Fruit fly (Drosophila melanogaster) whole organism, embryonic: ENCODE data around the gene CG14120.

Experiments
- CG10321 ChIP-seq: fragments of 200-800 bp; sonication (Bioruptor generic); IDR thresholded peaks from 2 replicates; pipeline ENCODE4 v1.3.6; 2022; ENCODE audit warnings: missing biosample characterization, missing genetic modification characterization
- CG10462 ChIP-seq: fragments of 200-800 bp; sonication (Bioruptor generic); optimal IDR thresholded peaks from 2 replicates; lab custom pipeline; 2016; ENCODE audit warnings: missing biosample characterization, missing genetic modification characterization
- CG11695 ChIP-seq: fragments of 200-800 bp; sonication (Bioruptor generic); IDR thresholded peaks from 3 replicates; pipeline ENCODE4 v1.3.6; 2022; ENCODE audit warnings: missing biosample characterization, missing genetic modification characterization
- CG11696 ChIP-seq: fragments of 200-800 bp; sonication (Bioruptor generic); IDR thresholded peaks from 2 replicates; pipeline ENCODE4 v1.3.6; 2022; ENCODE audit warnings: missing biosample characterization, missing genetic modification characterization
- CG14860 ChIP-seq: fragments of 200-800 bp; sonication (Bioruptor generic); IDR thresholded peaks from 3 replicates; pipeline ENCODE4 v1.3.6; 2022; ENCODE audit warnings: missing biosample characterization, missing genetic modification characterization; ENCODE audit not compliant: partially characterized antibody
- CG15514 ChIP-seq: fragments of 200-800 bp; sonication (Bioruptor generic); optimal IDR thresholded peaks from 3 replicates; lab custom pipeline; 2017; ENCODE audit warnings: missing biosample characterization, missing genetic modification characterization, mild to moderate bottlenecking, moderate library complexity, missing genetic modification reagents
- CG1602 ChIP-seq: fragments of 200-800 bp; sonication (Bioruptor generic); optimal IDR thresholded peaks from 3 replicates; lab custom pipeline; 2016; ENCODE audit warnings: missing biosample characterization, missing genetic modification characterization
- CG1647 ChIP-seq: fragments of 200-800 bp; sonication (Bioruptor generic); optimal IDR thresholded peaks from 3 replicates; lab custom pipeline; 2016; ENCODE audit warnings: missing biosample characterization, missing genetic modification characterization
- CG16815 ChIP-seq: fragments of 200-800 bp; sonication (Bioruptor generic); optimal IDR thresholded peaks from 3 replicates; lab custom pipeline; 2017; ENCODE audit warnings: missing biosample characterization, mild to moderate bottlenecking, missing genetic modification characterization
- CG18764 ChIP-seq: fragments of 200-800 bp; sonication (Bioruptor generic); optimal IDR thresholded peaks from 3 replicates; lab custom pipeline; 2016; ENCODE audit warnings: missing biosample characterization, missing genetic modification characterization
- CG31365 ChIP-seq: fragments of 200-800 bp; sonication (Bioruptor generic); optimal IDR thresholded peaks from 2 replicates; lab custom pipeline; 2018; ENCODE audit warnings: missing biosample characterization, mild to moderate bottlenecking, missing genetic modification characterization
- CG32767 ChIP-seq: fragments of 200-800 bp; sonication (Bioruptor generic); IDR thresholded peaks from 2 replicates; pipeline ENCODE4 v1.3.6; 2022; ENCODE audit warnings: missing biosample characterization, missing genetic modification characterization
- CG3281 ChIP-seq: fragments of 200-800 bp; sonication (Bioruptor generic); optimal IDR thresholded peaks from 3 replicates; lab custom pipeline; 2017; ENCODE audit warnings: missing biosample characterization, mild to moderate bottlenecking, missing genetic modification characterization
- CG3838 ChIP-seq: fragments of 200-800 bp; sonication (Bioruptor generic); optimal IDR thresholded peaks from 3 replicates; lab custom pipeline; 2016; ENCODE audit warnings: missing biosample characterization, missing genetic modification characterization
- CG3995 ChIP-seq: fragments of 200-800 bp; sonication (Bioruptor generic); optimal IDR thresholded peaks from 3 replicates; lab custom pipeline; 2016; ENCODE audit warnings: missing biosample characterization, missing genetic modification characterization
- CG4424 ChIP-seq: fragments of 200-800 bp; sonication (Bioruptor generic); optimal IDR thresholded peaks from 3 replicates; lab custom pipeline; 2016; ENCODE audit warnings: missing biosample characterization, missing genetic modification characterization
- CG4820 ChIP-seq: fragments of 200-800 bp; sonication (Bioruptor generic); optimal IDR thresholded peaks from 3 replicates; lab custom pipeline; 2016; ENCODE audit warnings: missing biosample characterization, missing genetic modification characterization
- CG8944 ChIP-seq: fragments of 200-800 bp; sonication (Bioruptor generic); optimal IDR thresholded peaks from 3 replicates; lab custom pipeline; 2016; ENCODE audit warnings: missing biosample characterization, missing genetic modification characterization
- CG9817 ChIP-seq: fragments of 200-800 bp; sonication (Bioruptor generic); optimal IDR thresholded peaks from 2 replicates; lab custom pipeline; 2018; ENCODE audit warnings: missing biosample characterization, mild to moderate bottlenecking, missing genetic modification characterization, moderate library complexity
- D ChIP-seq, 2 experiments: fragments of 200-800 bp in 1 of 2; fragments of >200 bp in 1 of 2; sonication (Bioruptor generic) in 1 of 2; optimal IDR thresholded peaks; 2 replicates in 1 of 2; 3 replicates in 1 of 2; lab custom pipeline; 2017; ENCODE audit warnings: mild to moderate bottlenecking in 1 of 2, missing biosample characterization in 1 of 2, missing genetic modification characterization in 1 of 2, missing genetic modification reagents in 1 of 2
- Dll ChIP-seq: fragments of 200-800 bp; sonication (Bioruptor generic); IDR thresholded peaks from 4 replicates; pipeline ENCODE4 v1.3.6; 2022; ENCODE audit warnings: missing biosample characterization, missing genetic modification characterization; ENCODE audit not compliant: partially characterized antibody
- Hmx ChIP-seq: fragments of 200-800 bp; sonication (Bioruptor generic); optimal IDR thresholded peaks from 2 replicates; lab custom pipeline; 2016; ENCODE audit warnings: missing biosample characterization, missing genetic modification characterization
- Hr3 ChIP-seq: fragments of 200-800 bp; sonication (Bioruptor generic); optimal IDR thresholded peaks from 3 replicates; lab custom pipeline; 2016; ENCODE audit warnings: missing biosample characterization, missing genetic modification characterization
- Lim3 ChIP-seq: fragments of 200-800 bp; sonication (Bioruptor generic); IDR thresholded peaks from 2 replicates; pipeline ENCODE4 v1.3.6; 2022; ENCODE audit warnings: missing biosample characterization, missing genetic modification characterization
- Mrtf ChIP-seq: fragments of 200-800 bp; sonication (Bioruptor generic); IDR thresholded peaks from 3 replicates; pipeline ENCODE4 v1.3.6; 2022; ENCODE audit warnings: missing biosample characterization, missing genetic modification characterization
- NC2α ChIP-seq: fragments of 200-800 bp; sonication (Bioruptor generic); optimal IDR thresholded peaks from 2 replicates; lab custom pipeline; 2016; ENCODE audit warnings: missing biosample characterization, missing genetic modification characterization
- Ptx1 ChIP-seq: fragments of 200-800 bp; sonication (Bioruptor generic); IDR thresholded peaks from 2 replicates; pipeline ENCODE4 v1.3.6; 2022; ENCODE audit warnings: missing biosample characterization, missing genetic modification characterization
- Trl ChIP-seq, 3 experiments: fragments of >200 bp in 2 of 3; fragments of 200-800 bp in 1 of 3; sonication (Bioruptor generic) in 1 of 3; optimal IDR thresholded peaks; 2 replicates in 1 of 3; 3 replicates in 2 of 3; lab custom pipeline; 2016 to 2017; ENCODE audit warnings: missing biosample characterization in 1 of 3, missing genetic modification characterization in 1 of 3
- Vsx1 ChIP-seq: fragments of 200-800 bp; sonication (Bioruptor generic); optimal IDR thresholded peaks from 2 replicates; lab custom pipeline; 2017; ENCODE audit warnings: missing biosample characterization, mild to moderate bottlenecking, missing genetic modification characterization, missing genetic modification reagents
- Xbp1 ChIP-seq: fragments of 200-800 bp; sonication (Bioruptor generic); optimal IDR thresholded peaks from 3 replicates; lab custom pipeline; 2016; ENCODE audit warnings: missing biosample characterization, mild to moderate bottlenecking, missing genetic modification characterization
- chn ChIP-seq: fragments of 200-800 bp; sonication (Bioruptor generic); optimal IDR thresholded peaks from 2 replicates; lab custom pipeline; 2016; ENCODE audit warnings: missing biosample characterization, missing genetic modification characterization
- en ChIP-seq: fragments of 200-800 bp; sonication (Bioruptor generic); optimal IDR thresholded peaks from 2 replicates; lab custom pipeline; 2016; ENCODE audit warnings: missing biosample characterization, missing genetic modification characterization
- gce ChIP-seq: fragments of 200-800 bp; sonication (Bioruptor generic); IDR thresholded peaks from 3 replicates; pipeline ENCODE4 v1.3.6; 2022; ENCODE audit warnings: missing biosample characterization, missing genetic modification characterization
- kay ChIP-seq: fragments of 200-800 bp; sonication (Bioruptor generic); optimal IDR thresholded peaks from 2 replicates; lab custom pipeline; 2016; ENCODE audit warnings: missing biosample characterization, missing genetic modification characterization
- klu ChIP-seq: fragments of 200-800 bp; sonication (Bioruptor generic); IDR thresholded peaks from 2 replicates; pipeline ENCODE4 v1.3.6; 2022; ENCODE audit warnings: missing biosample characterization, missing genetic modification characterization
- luna ChIP-seq: fragments of 200-800 bp; sonication (Bioruptor generic); optimal IDR thresholded peaks from 2 replicates; lab custom pipeline; 2016; ENCODE audit warnings: missing biosample characterization, missing genetic modification characterization
- mld ChIP-seq: fragments of 200-800 bp; sonication (Bioruptor generic); IDR thresholded peaks from 3 replicates; pipeline ENCODE4 v1.3.6; 2022; ENCODE audit warnings: missing biosample characterization, missing genetic modification characterization; ENCODE audit not compliant: partially characterized antibody
- onecut ChIP-seq: fragments of 200-800 bp; sonication (Bioruptor generic); IDR thresholded peaks from 2 replicates; pipeline ENCODE4 v1.3.6; 2022; ENCODE audit warnings: missing biosample characterization, missing genetic modification characterization
- p53 ChIP-seq: fragments of 200-800 bp; sonication (Bioruptor generic); optimal IDR thresholded peaks from 2 replicates; lab custom pipeline; 2016; ENCODE audit warnings: missing biosample characterization, missing genetic modification characterization
- pb ChIP-seq: fragments of 200-800 bp; sonication (Bioruptor generic); optimal IDR thresholded peaks from 3 replicates; lab custom pipeline; 2016; ENCODE audit warnings: missing biosample characterization, missing genetic modification characterization
- pho ChIP-seq: fragments of 200-800 bp; sonication (Bioruptor generic); optimal IDR thresholded peaks from 2 replicates; lab custom pipeline; 2016; ENCODE audit warnings: missing biosample characterization, missing genetic modification characterization
- pita ChIP-seq: fragments of 200-800 bp; sonication (Bioruptor generic); optimal IDR thresholded peaks from 2 replicates; lab custom pipeline; 2017; ENCODE audit warnings: missing biosample characterization, mild to moderate bottlenecking, missing genetic modification characterization
- pzg ChIP-seq: fragments of 200-800 bp; sonication (Bioruptor generic); optimal IDR thresholded peaks from 3 replicates; lab custom pipeline; 2018; ENCODE audit warnings: missing biosample characterization, mild to moderate bottlenecking, missing genetic modification characterization, moderate library complexity
- row ChIP-seq: fragments of 200-800 bp; sonication (Bioruptor generic); IDR thresholded peaks from 3 replicates; pipeline ENCODE4 v1.3.6; 2022; ENCODE audit warnings: missing biosample characterization, missing genetic modification characterization
- shn ChIP-seq: fragments of 200-800 bp; sonication (Bioruptor generic); optimal IDR thresholded peaks from 3 replicates; lab custom pipeline; 2016; ENCODE audit warnings: missing biosample characterization, missing genetic modification characterization
- sug ChIP-seq: fragments of 200-800 bp; optimal IDR thresholded peaks from 2 replicates; lab custom pipeline; 2019; ENCODE audit warnings: missing biosample characterization, mild to moderate bottlenecking, missing genetic modification characterization, moderate library complexity
- tll ChIP-seq, 2 experiments: fragments of 200-800 bp in 1 of 2; fragments of >200 bp in 1 of 2; sonication (Bioruptor generic) in 1 of 2; optimal IDR thresholded peaks; 2 replicates each; lab custom pipeline; 2017 to 2019; ENCODE audit warnings: missing biosample characterization in 2 of 2, missing genetic modification characterization in 2 of 2, mild to moderate bottlenecking in 1 of 2, moderate library complexity in 1 of 2
- tup ChIP-seq: fragments of 200-800 bp; sonication (Bioruptor generic); optimal IDR thresholded peaks from 2 replicates; lab custom pipeline; 2016; ENCODE audit warnings: missing biosample characterization, mild to moderate bottlenecking, missing genetic modification characterization, moderate library complexity
- vnd ChIP-seq: fragments of 200-800 bp; sonication (Bioruptor generic); IDR thresholded peaks from 3 replicates; pipeline ENCODE4 v1.3.6; 2022; ENCODE audit warnings: missing biosample characterization, missing genetic modification characterization; ENCODE audit not compliant: partially characterized antibody

The CG14120 gene

DNA sequence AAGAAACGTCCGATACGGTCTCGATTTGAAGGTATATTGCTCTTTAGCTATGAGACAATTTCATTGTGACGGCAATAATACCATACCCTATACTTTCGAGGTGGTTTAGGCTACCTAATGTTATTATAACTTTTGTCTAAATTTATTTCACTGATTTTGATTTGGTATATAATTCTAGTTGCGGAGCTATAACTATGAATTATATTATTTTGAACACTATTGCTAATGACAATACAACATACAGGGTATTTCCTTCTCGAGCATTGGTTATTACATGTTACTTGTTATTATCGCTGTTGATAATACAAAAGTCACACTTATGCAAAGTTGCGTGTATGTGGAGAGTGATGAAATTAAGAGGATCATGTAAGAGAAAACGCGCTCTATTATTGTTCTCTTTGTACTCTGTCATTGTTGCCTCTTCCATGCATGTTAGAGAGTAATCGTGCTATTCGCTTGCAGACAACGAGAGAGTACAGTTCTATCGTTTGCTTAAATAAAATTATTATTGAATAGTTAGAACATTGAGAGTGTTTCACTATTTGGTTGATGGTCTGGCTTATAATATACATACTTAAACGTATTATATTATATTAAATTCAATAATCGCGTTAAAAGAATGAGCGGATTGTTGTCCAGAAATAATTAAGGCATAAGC, 28.9 kb downstream of the CG14120 start, which contains the start of gene CG32115 (continued):
- TF ChIP-seq CG3995 (GFP tag; lab: Kevin White, UChicago) (peak; percentile 79), Hr3 (GFP tag; lab: Kevin White, UChicago) (peak; percentile 93), CG8944 (GFP tag; lab: Kevin White, UChicago) (peak; percentile 85), Xbp1 (GFP tag; lab: Kevin White, UChicago) (peak; percentile 95), Ptx1 (GFP tag; lab: Robert Waterston, UW) (peak; percentile 96), sug (tag; lab: Kevin White, UChicago) (peak; percentile 91), CG14860 (no peak; the same call in 2 of the 3 replicates), CG10321 (peak; percentile 70), tll (GFP tag; optimal IDR thresholded peaks at IDR 0.05; lab: Kevin White, UChicago) (no peak), Mrtf (GFP tag; lab: Robert Waterston, UW) (peak; percentile 93), Vsx1 (peak; percentile 60), pb (GFP tag; lab: Kevin White, UChicago) (peak; percentile 76), CG16815 (peak; percentile 83), CG15514 (GFP tag; lab: Kevin White, UChicago) (peak; percentile 81), chn (GFP tag; lab: Kevin White, UChicago) (peak; percentile 84), NC2α (GFP tag; lab: Kevin White, UChicago) (peak; percentile 52), klu (GFP tag; lab: Robert Waterston, UW) (peak; percentile 93), vnd (GFP tag; lab: Robert Waterston, UW) (no peak), CG18764 (peak; percentile 84), CG11695 (GFP tag; lab: Robert Waterston, UW) (peak; percentile 94), CG1647 (GFP tag; lab: Kevin White, UChicago) (peak; percentile 91), CG1602 (GFP tag; lab: Kevin White, UChicago) (peak; percentile 92), p53 (GFP tag; lab: Kevin White, UChicago) (peak; percentile 43), CG4820 (GFP tag; lab: Kevin White, UChicago) (peak; percentile 91), CG10462 (GFP tag; lab: Kevin White, UChicago) (peak; percentile 71), CG31365 (tag; lab: Kevin White, UChicago) (peak; percentile 79), Dll (GFP tag; lab: Robert Waterston, UW) (no peak; the same call in 3 of the 4 replicates), CG4424 (GFP tag; lab: Kevin White, UChicago) (peak; percentile 91), pita (GFP tag; lab: Kevin White, UChicago) (no peak), Trl (optimal IDR thresholded peaks at IDR 0.05; lab: Kevin White, UChicago) (peak; percentile 55 to 82), Trl (GFP tag; optimal IDR thresholded peaks at IDR 0.05; lab: Kevin White, UChicago) (peak; percentile 74), tup (GFP tag; lab: Kevin White, UChicago) (peak; percentile 76), D (optimal IDR thresholded peaks at IDR 0.05; lab: Kevin White, UChicago) (no peak), D (GFP tag; optimal IDR thresholded peaks at IDR 0.05; lab: Kevin White, UChicago) (peak; percentile 69), onecut (peak; percentile 85), Hmx (GFP tag; lab: Kevin White, UChicago) (peak; percentile 90), kay (GFP tag; lab: Kevin White, UChicago) (peak; percentile 91), CG32767 (GFP tag; lab: Robert Waterston, UW) (peak; percentile 91), CG11696 (GFP tag; lab: Robert Waterston, UW) (peak; percentile 86), CG3838 (GFP tag; lab: Kevin White, UChicago) (peak; percentile 86), Lim3 (GFP tag; lab: Robert Waterston, UW) (peak; percentile 80), shn (GFP tag; lab: Kevin White, UChicago) (peak; percentile 79), row (GFP tag; lab: Robert Waterston, UW) (peak; percentile 99), en (GFP tag; lab: Kevin White, UChicago) (peak; percentile 74), luna (GFP tag; lab: Kevin White, UChicago) (peak; percentile 91), CG9817 (tag; lab: Kevin White, UChicago) (peak; percentile 97), mld (no peak), gce (GFP tag; lab: Robert Waterston, UW) (peak; percentile 93), CG3281 (GFP tag; lab: Kevin White, UChicago) (peak; percentile 95), pzg (GFP tag; lab: Kevin White, UChicago) (peak; percentile 22), pho (GFP tag; lab: Kevin White, UChicago) (peak; percentile 92)
